Worm (Caenorhabditis elegans) whole organism, L3 larva: ENCODE data around the gene Y116A8C.23.

Source experiments
- R02D3.7 ChIP-seq: fragments of 150-350 bp; optimal IDR thresholded peaks from 2 replicates; lab custom pipeline; 2014; ENCODE audit warnings: missing biosample characterization, missing genetic modification characterization
- ZK546.5 ChIP-seq: sonication (generic microtip); optimal IDR thresholded peaks from 2 replicates; lab custom pipeline; 2017; ENCODE audit warnings: missing biosample characterization, missing genetic modification characterization
- aly-2 ChIP-seq: fragments of 150-350 bp; optimal IDR thresholded peaks from 2 replicates; lab custom pipeline; 2014; ENCODE audit warnings: missing biosample characterization, missing genetic modification characterization
- ama-1 ChIP-seq: fragments of 150-350 bp; optimal IDR thresholded peaks from 2 replicates; lab custom pipeline; 2018
- ceh-28 ChIP-seq: fragments of 150-350 bp; optimal IDR thresholded peaks from 2 replicates; lab custom pipeline; 2014; ENCODE audit warnings: missing biosample characterization, missing genetic modification reagents, missing genetic modification characterization
- ceh-82 ChIP-seq: fragments of 150-350 bp; optimal IDR thresholded peaks from 2 replicates; lab custom pipeline; 2014; ENCODE audit warnings: missing biosample characterization, missing genetic modification characterization
- daf-12 ChIP-seq: fragments of 150-350 bp; optimal IDR thresholded peaks from 2 replicates; lab custom pipeline; 2014; ENCODE audit warnings: missing biosample characterization, missing genetic modification reagents, missing genetic modification characterization
- egl-5 ChIP-seq: fragments of 150-350 bp; optimal IDR thresholded peaks from 2 replicates; lab custom pipeline; 2017; ENCODE audit warnings: missing biosample characterization, missing genetic modification reagents, missing genetic modification characterization, inconsistent platforms
- elt-1 ChIP-seq: fragments of 150-350 bp; optimal IDR thresholded peaks from 2 replicates; lab custom pipeline; 2014; ENCODE audit warnings: missing biosample characterization, missing genetic modification characterization
- elt-2 ChIP-seq: sonication (generic microtip); optimal IDR thresholded peaks from 2 replicates; lab custom pipeline; 2016; ENCODE audit warnings: missing genetic modification reagents, mild to moderate bottlenecking, missing genetic modification characterization, missing compliant biosample characterization
- eor-1 ChIP-seq, 2 experiments: fragments of 150-350 bp; optimal IDR thresholded peaks; 2 replicates each; lab custom pipeline; 2014 to 2018; ENCODE audit warnings: missing biosample characterization in 2 of 2, missing genetic modification characterization in 2 of 2
- fos-1 ChIP-seq: fragments of 150-350 bp; optimal IDR thresholded peaks from 2 replicates; lab custom pipeline; 2014; ENCODE audit warnings: missing biosample characterization, missing genetic modification characterization
- jun-1 ChIP-seq: fragments of 150-350 bp; optimal IDR thresholded peaks from 2 replicates; lab custom pipeline; 2014; ENCODE audit warnings: missing biosample characterization, missing genetic modification reagents, missing genetic modification characterization
- lin-15B ChIP-seq: fragments of 150-350 bp; optimal IDR thresholded peaks from 2 replicates; lab custom pipeline; 2014; ENCODE audit warnings: missing biosample characterization, missing genetic modification characterization
- lin-39 ChIP-seq: fragments of 150-350 bp; optimal IDR thresholded peaks from 2 replicates; lab custom pipeline; 2018; ENCODE audit warnings: missing biosample characterization, missing genetic modification reagents, missing genetic modification characterization
- lsy-12 ChIP-seq: sonication (generic microtip); optimal IDR thresholded peaks from 2 replicates; lab custom pipeline; 2016; ENCODE audit warnings: mild to moderate bottlenecking, missing genetic modification characterization, missing compliant biosample characterization
- mml-1 ChIP-seq: fragments of 150-350 bp; sonication (generic microtip); optimal IDR thresholded peaks from 3 replicates; lab custom pipeline; 2014; ENCODE audit warnings: missing biosample characterization, missing genetic modification characterization
- nhr-11 ChIP-seq: fragments of 150-350 bp; optimal IDR thresholded peaks from 2 replicates; lab custom pipeline; 2014; ENCODE audit warnings: missing biosample characterization, missing genetic modification characterization
- nhr-12 ChIP-seq: fragments of 150-350 bp; optimal IDR thresholded peaks from 2 replicates; lab custom pipeline; 2014; ENCODE audit warnings: missing biosample characterization, missing genetic modification characterization
- nhr-23 ChIP-seq: fragments of 150-350 bp; optimal IDR thresholded peaks from 2 replicates; lab custom pipeline; 2014; ENCODE audit warnings: missing biosample characterization, missing genetic modification reagents, missing genetic modification characterization
- nhr-237 ChIP-seq: fragments of 150-350 bp; optimal IDR thresholded peaks from 2 replicates; lab custom pipeline; 2014; ENCODE audit warnings: missing biosample characterization, missing genetic modification characterization
- nhr-25 ChIP-seq: sonication (generic microtip); optimal IDR thresholded peaks from 2 replicates; lab custom pipeline; 2017; ENCODE audit warnings: missing biosample characterization, missing genetic modification characterization
- nhr-28 ChIP-seq: fragments of 150-350 bp; optimal IDR thresholded peaks from 2 replicates; lab custom pipeline; 2014; ENCODE audit warnings: missing biosample characterization, missing genetic modification characterization
- nhr-43 ChIP-seq: sonication (generic microtip); optimal IDR thresholded peaks from 2 replicates; lab custom pipeline; 2016; ENCODE audit warnings: mild to moderate bottlenecking, missing genetic modification characterization, missing compliant biosample characterization; ENCODE audit not compliant: poor library complexity, severe bottlenecking
- nhr-67 ChIP-seq: fragments of 150-350 bp; optimal IDR thresholded peaks from 2 replicates; lab custom pipeline; 2014; ENCODE audit warnings: missing biosample characterization, missing genetic modification characterization
- nhr-77 ChIP-seq: fragments of 150-350 bp; optimal IDR thresholded peaks from 2 replicates; lab custom pipeline; 2014; ENCODE audit warnings: missing biosample characterization, missing genetic modification characterization
- sea-2 ChIP-seq: fragments of 150-350 bp; sonication (generic microtip); optimal IDR thresholded peaks from 4 replicates; lab custom pipeline; 2014; ENCODE audit warnings: missing biosample characterization, missing genetic modification reagents, missing genetic modification characterization
- skn-1 ChIP-seq: fragments of 150-350 bp; optimal IDR thresholded peaks from 2 replicates; lab custom pipeline; 2014; ENCODE audit warnings: missing biosample characterization, missing genetic modification characterization
- tbx-2 ChIP-seq: sonication (generic microtip); optimal IDR thresholded peaks from 2 replicates; lab custom pipeline; 2016; ENCODE audit warnings: mild to moderate bottlenecking, missing genetic modification characterization, missing compliant biosample characterization
- zag-1 ChIP-seq: fragments of 150-350 bp; optimal IDR thresholded peaks from 2 replicates; lab custom pipeline; 2014; ENCODE audit warnings: missing biosample characterization, missing genetic modification characterization
- ztf-4 ChIP-seq: fragments of 150-350 bp; optimal IDR thresholded peaks from 2 replicates; lab custom pipeline; 2014; ENCODE audit warnings: missing biosample characterization, missing genetic modification characterization

Gene Y116A8C.23

ce11 chrIV:17053261-17053660 lies at the start of gene Y116A8C.23:
Gene Y116A8C.23, plus strand, starts transcription at chrIV:17053561.
- TF ChIP-seq ztf-4 (no peak), daf-12 (tag; lab: Kevin White, UChicago) (no peak), sea-2 (no peak), ceh-28 (no peak), ZK546.5 (tag; lab: Kevin White, UChicago) (no peak), nhr-25 (no peak), tbx-2 (tag; lab: Kevin White, UChicago) (no peak), nhr-67 (tag; lab: Kevin White, UChicago) (no peak), lin-39 (tag; lab: Kevin White, UChicago) (no peak), mml-1 (tag; lab: Kevin White, UChicago) (no peak), lsy-12 (tag; lab: Kevin White, UChicago) (no peak)

ce11 chrIV:17005734-17006133 lies 47.6 kb upstream of the Y116A8C.23 start:
- no peak for TF ChIP-seq nhr-11 (tag; lab: Kevin White, UChicago)
- TF ChIP-seq nhr-12 (tag; lab: Kevin White, UChicago) = no peak
- no peak for TF ChIP-seq ceh-82 (tag; lab: Kevin White, UChicago)
- peak; percentile 90 for TF ChIP-seq ceh-28
- no peak for TF ChIP-seq elt-1 (tag; lab: Kevin White, UChicago)
- no peak for TF ChIP-seq elt-2 (tag; lab: Kevin White, UChicago)
- no peak for TF ChIP-seq nhr-43

ce11 chrIV:17010274-17010673 lies 43.1 kb upstream of the Y116A8C.23 start:
- TF ChIP-seq ama-1 (no peak), fos-1 (tag; lab: Kevin White, UChicago) (no peak), nhr-237 (no peak)
- TF ChIP-seq, all 47 proteins: peak for 0

- TF ChIP-seq nhr-11 (tag; lab: Kevin White, UChicago) (no peak), zag-1 (tag; lab: Kevin White, UChicago) (no peak), ama-1 (no peak), lsy-12 (tag; lab: Kevin White, UChicago) (no peak), aly-2 (no peak)
- TF ChIP-seq, all 47 proteins: peak for 0
Measured at ce11 chrIV:17021042-17021441, 32.3 kb upstream of the Y116A8C.23 start.

- TF ChIP-seq lin-39 (tag; lab: Kevin White, UChicago) (no peak), nhr-28 (tag; lab: Kevin White, UChicago) (no peak), nhr-77 (tag; lab: Kevin White, UChicago) (no peak), skn-1 (no peak)
Measured at ce11 chrIV:17025017-17025416, 28.3 kb upstream of the Y116A8C.23 start, which contains the start of gene dct-13. Gene dct-13, minus strand, starts transcription at chrIV:17025117.

ce11 chrIV:17026568-17026967 lies 26.8 kb upstream of the Y116A8C.23 start:
- TF ChIP-seq egl-5 (tag; lab: Kevin White, UChicago) (no peak), elt-1 (tag; lab: Kevin White, UChicago) (no peak), eor-1 (tag; optimal IDR thresholded peaks at IDR 0.05; lab: Kevin White, UChicago) (no peak), lin-15B (tag; lab: Kevin White, UChicago) (no peak), fos-1 (tag; lab: Kevin White, UChicago) (no peak), aly-2 (no peak), nhr-11 (tag; lab: Kevin White, UChicago) (no peak), nhr-77 (tag; lab: Kevin White, UChicago) (no peak), mml-1 (tag; lab: Kevin White, UChicago) (no peak), jun-1 (tag; lab: Kevin White, UChicago) (no peak), nhr-23 (tag; lab: Kevin White, UChicago) (no peak), nhr-237 (no peak), nhr-67 (tag; lab: Kevin White, UChicago) (no peak), nhr-43 (no peak), zag-1 (tag; lab: Kevin White, UChicago) (no peak)
- TF ChIP-seq, all 47 proteins: peak for 0

ce11 chrIV:17030494-17030893 lies 22.9 kb upstream of the Y116A8C.23 start, which contains the start of gene nhr-229:
Gene nhr-229, minus strand, starts transcription at chrIV:17030594.
- TF ChIP-seq ceh-28 (no peak), R02D3.7 (tag; lab: Kevin White, UChicago) (no peak), ama-1 (no peak), tbx-2 (tag; lab: Kevin White, UChicago) (no peak), nhr-28 (tag; lab: Kevin White, UChicago) (no peak), lin-15B (tag; lab: Kevin White, UChicago) (no peak)
